Fruit fly (Drosophila melanogaster) whole organism, prepupa: ENCODE measurements around the gene png.

Experiments
- CG32006 ChIP-seq: fragments of 200-800 bp; sonication (Bioruptor generic); optimal IDR thresholded peaks from 3 replicates; lab custom pipeline; 2017; ENCODE audit warnings: missing biosample characterization, mild to moderate bottlenecking, missing genetic modification characterization
- CG3919 ChIP-seq: fragments of 200-800 bp; sonication (Bioruptor generic); optimal IDR thresholded peaks from 3 replicates; lab custom pipeline; 2016; ENCODE audit warnings: missing biosample characterization, missing genetic modification characterization
- CG9139 ChIP-seq: fragments of 200-800 bp; sonication (Bioruptor generic); optimal IDR thresholded peaks from 3 replicates; lab custom pipeline; 2017; ENCODE audit warnings: missing biosample characterization, mild to moderate bottlenecking, missing genetic modification characterization
- Hr4 ChIP-seq: fragments of 200-800 bp; sonication (Bioruptor generic); optimal IDR thresholded peaks from 3 replicates; lab custom pipeline; 2016; ENCODE audit warnings: missing biosample characterization, missing genetic modification characterization
- Smox ChIP-seq: fragments of 200-800 bp; sonication (Bioruptor generic); optimal IDR thresholded peaks from 3 replicates; lab custom pipeline; 2016; ENCODE audit warnings: missing biosample characterization, missing genetic modification characterization

dm6 chrX:1321664-1322063, 35.7 kb downstream of the png start:
- TF ChIP-seq Hr4 (GFP tag; lab: Kevin White, UChicago) (no peak), CG3919 (GFP tag; lab: Kevin White, UChicago) (no peak), CG32006 (GFP tag; lab: Kevin White, UChicago) (no peak), CG9139 (no peak), Smox (GFP tag; lab: Kevin White, UChicago) (no peak)
